Worm (Caenorhabditis elegans): ENCODE data around the gene cyp-25A3.
"Not testable (repeated sequence)": the region's sequence is repeated elsewhere in the genome, so short reads cannot be mapped to it uniquely, and the experiment has no call there.

cyp-25A3 gene

ce11 chrIII:3852030-3852579 lies 12.6 kb upstream of the cyp-25A3 start, which contains the start of gene cyp-25A4:
cyp-25A4 (minus strand) TSS chrIII:3852080.
- TF ChIP-seq cebp-1 (GFP tag; IDR thresholded peaks at IDR 0.05) (peak; percentile 83), cebp-1 (tag; optimal IDR thresholded peaks at IDR 0.05) (peak; percentile 75), hmg-1.2 (GFP tag; IDR thresholded peaks at IDR 0.05) (peak; percentile 54; the same call in 1 of the 2 replicates), mcd-1 (GFP tag; IDR thresholded peaks at IDR 0.05) (peak; percentile 75)

DNA sequence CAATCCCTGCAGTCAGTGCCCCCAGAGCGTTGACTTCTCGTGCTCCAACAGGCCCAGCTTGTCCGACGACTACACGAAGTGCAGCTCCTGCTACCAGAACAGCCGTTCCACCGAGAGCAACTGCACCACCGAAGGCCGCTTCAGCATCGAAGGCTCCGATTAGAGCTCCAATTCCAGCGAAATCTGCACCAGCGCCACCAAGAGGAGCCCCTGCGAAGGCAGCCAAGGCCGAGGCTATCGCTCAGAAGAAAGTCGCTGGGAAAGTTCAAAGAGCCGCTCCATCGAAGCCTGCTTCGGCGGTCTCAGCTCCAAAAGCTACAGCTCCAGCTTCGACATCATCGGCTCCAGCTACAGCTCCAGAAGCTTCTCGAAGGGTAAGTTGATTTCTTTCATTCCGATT lies 6.2 kb upstream of the cyp-25A3 start:
- TF ChIP-seq Y53G8AR.9 (GFP tag; conservative IDR thresholded peaks at IDR 0.05) (peak; percentile 25; the same call in 1 of the 2 replicates), egrh-3 (GFP tag; IDR thresholded peaks at IDR 0.05) (peak; percentile 83)

- 0 out of 2 replicates have a peak, but pooled peaks have one; percentile 69 for TF ChIP-seq madf-3 (GFP tag; IDR thresholded peaks at IDR 0.05)
- TF ChIP-seq egl-44 (GFP tag; IDR thresholded peaks at IDR 0.05), result 0 out of 2 replicates have a peak, but pooled peaks have one; percentile 10
- peak; percentile 53 for TF ChIP-seq madf-6 (GFP tag; IDR thresholded peaks at IDR 0.05)
- peak; percentile 6; the same call in 1 of the 2 replicates for TF ChIP-seq lin-26 (GFP tag; IDR thresholded peaks at IDR 0.05)
- TF ChIP-seq Y95B8A.8 (GFP tag; IDR thresholded peaks at IDR 0.05), result 0 out of 2 replicates have a peak, but pooled peaks have one; percentile 6
- peak; percentile 19; the same call in 1 of the 2 replicates for TF ChIP-seq hsf-1 (GFP tag; IDR thresholded peaks at IDR 0.05)
Observed at ce11 chrIII:3845185-3845584, 5.7 kb upstream of the cyp-25A3 start.

DNA sequence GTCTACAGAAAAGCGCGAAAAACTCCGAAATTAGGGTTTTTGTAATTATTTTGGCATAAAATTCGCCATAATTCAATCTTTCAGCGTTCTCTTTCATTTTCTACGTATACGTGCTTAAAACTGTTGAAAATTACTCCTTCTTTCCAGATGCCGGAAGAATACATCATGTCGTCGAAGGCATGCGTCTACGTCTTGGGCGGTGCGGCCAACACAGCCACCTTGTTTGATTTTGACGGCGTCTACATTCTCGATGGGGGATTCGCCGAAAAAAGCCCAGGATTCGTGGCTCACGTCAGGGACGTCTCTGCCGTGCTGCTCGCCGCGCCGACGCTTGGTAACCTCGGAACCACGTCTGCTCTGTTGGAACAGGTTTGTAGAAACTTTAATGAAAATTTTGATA lies 5.2 kb upstream of the cyp-25A3 start, which contains the start of gene maph-1.3:
TSS of gene maph-1.3 (plus strand) at position 148 of the 400 bp plus-strand sequence.
- TF ChIP-seq ceh-58 (GFP tag; IDR thresholded peaks at IDR 0.05) (0 out of 2 replicates have a peak, but pooled peaks have one; percentile 33), cebp-1 (tag; optimal IDR thresholded peaks at IDR 0.05) (peak; percentile 12), D2030.7 (GFP tag; IDR thresholded peaks at IDR 0.05) (peak; percentile 33), attf-6 (GFP tag; IDR thresholded peaks at IDR 0.05) (peak; percentile 10; the same call in 1 of the 2 replicates), pbrm-1 (GFP tag; IDR thresholded peaks at IDR 0.05) (0 out of 2 replicates have a peak, but pooled peaks have one; percentile 36), dox-1 (GFP tag; IDR thresholded peaks at IDR 0.05) (0 out of 2 replicates have a peak, but pooled peaks have one; percentile 6), lin-26 (GFP tag; IDR thresholded peaks at IDR 0.05) (peak; percentile 68), Y79H2A.3 (GFP tag; conservative IDR thresholded peaks at IDR 0.05) (peak; percentile 98), ztf-25 (GFP tag; IDR thresholded peaks at IDR 0.05) (peak; percentile 38; the same call in 1 of the 2 replicates), aptf-3 (GFP tag; IDR thresholded peaks at IDR 0.05) (0 out of 2 replicates have a peak, but pooled peaks have one; percentile 30), Y95B8A.8 (GFP tag; IDR thresholded peaks at IDR 0.05) (peak; percentile 85; the same call in 1 of the 2 replicates), hsf-1 (GFP tag; IDR thresholded peaks at IDR 0.05) (peak; percentile 78), B0019.2 (GFP tag; conservative IDR thresholded peaks at IDR 0.05) (peak; percentile 41; the same call in 1 of the 2 replicates), ceh-40 (GFP tag; IDR thresholded peaks at IDR 0.05) (peak; percentile 77), madf-6 (GFP tag; IDR thresholded peaks at IDR 0.05) (peak; percentile 65), madf-3 (GFP tag; IDR thresholded peaks at IDR 0.05) (peak; percentile 61; the same call in 1 of the 2 replicates), C17E4.6 (GFP tag; IDR thresholded peaks at IDR 0.05) (0 out of 2 replicates have a peak, but pooled peaks have one; percentile 16), F33H1.4 (GFP tag; IDR thresholded peaks at IDR 0.05) (peak; percentile 16; the same call in 1 of the 2 replicates)
- not testable (repeated sequence) for TF ChIP-seq cebp-1 (GFP tag; IDR thresholded peaks at IDR 0.05)

DNA sequence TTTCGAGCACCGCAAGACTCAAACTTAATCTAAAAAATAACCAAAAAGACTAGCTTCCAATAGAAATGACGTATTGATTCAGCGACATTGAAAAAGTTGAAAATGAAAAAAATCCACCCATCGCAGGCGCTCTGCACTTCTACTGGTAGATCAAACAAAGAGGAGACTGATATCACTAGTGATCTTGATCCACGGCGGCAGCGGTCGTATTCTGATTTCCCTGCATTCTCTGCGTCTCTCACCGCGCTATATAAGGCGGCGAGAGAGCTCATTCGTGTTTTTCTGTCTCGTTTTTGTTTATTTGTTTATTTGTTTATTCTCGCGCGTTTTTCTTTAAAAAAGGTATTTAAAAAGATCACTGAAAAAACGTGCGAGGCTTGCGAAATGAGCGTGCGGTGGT lies 4.6 kb upstream of the cyp-25A3 start:
- TF ChIP-seq rcor-1 (GFP tag; IDR thresholded peaks at IDR 0.05) (peak; percentile 72), tlf-1 (GFP tag; optimal IDR thresholded peaks at IDR 0.05) (peak; percentile 2), xnd-1 (tag; optimal IDR thresholded peaks at IDR 0.05) (peak; percentile 80), madf-6 (GFP tag; IDR thresholded peaks at IDR 0.05) (peak; percentile 97), madf-8 (GFP tag; conservative IDR thresholded peaks at IDR 0.05) (peak; percentile 87), F33H1.4 (GFP tag; IDR thresholded peaks at IDR 0.05) (peak; percentile 70), hsf-1 (GFP tag; IDR thresholded peaks at IDR 0.05) (peak; percentile 82), Y53G8AR.9 (GFP tag; conservative IDR thresholded peaks at IDR 0.05) (peak; percentile 81), snpc-3.4 (tag; optimal IDR thresholded peaks at IDR 0.05) (peak; percentile 6), dox-1 (GFP tag; IDR thresholded peaks at IDR 0.05) (peak; percentile 72), B0019.2 (GFP tag; conservative IDR thresholded peaks at IDR 0.05) (peak; percentile 62; the same call in 1 of the 2 replicates), D2030.7 (GFP tag; IDR thresholded peaks at IDR 0.05) (peak; percentile 81), lsl-1 (GFP tag; optimal IDR thresholded peaks at IDR 0.05) (peak; percentile 53), C17E4.6 (GFP tag; IDR thresholded peaks at IDR 0.05) (peak; percentile 66; the same call in 1 of the 2 replicates), ceh-91 (GFP tag; IDR thresholded peaks at IDR 0.05) (peak; percentile 84), attf-6 (GFP tag; IDR thresholded peaks at IDR 0.05) (0 out of 2 replicates have a peak, but pooled peaks have one; percentile 32), mcd-1 (GFP tag; IDR thresholded peaks at IDR 0.05) (peak; percentile 27; the same call in 1 of the 2 replicates), Y95B8A.8 (GFP tag; IDR thresholded peaks at IDR 0.05) (peak; percentile 80; the same call in 1 of the 2 replicates), ekl-4 (GFP tag; IDR thresholded peaks at IDR 0.05) (peak; percentile 37; the same call in 1 of the 2 replicates), hmg-1.2 (GFP tag; IDR thresholded peaks at IDR 0.05) (peak; percentile 42; the same call in 1 of the 2 replicates), efl-1 (GFP tag; optimal IDR thresholded peaks at IDR 0.05) (peak; percentile 84), madf-3 (GFP tag; IDR thresholded peaks at IDR 0.05) (peak; percentile 85), pbrm-1 (GFP tag; IDR thresholded peaks at IDR 0.05) (peak; percentile 42; the same call in 1 of the 2 replicates), unc-130 (GFP tag; optimal IDR thresholded peaks at IDR 0.05) (peak; percentile 6)

Data from whole organism, young adult.